Worm (Caenorhabditis elegans) whole organism, L4 larva: ENCODE results near the gene F32E10.9.

Source experiments
- F37D6.2 ChIP-seq: sonication (generic microtip); optimal IDR thresholded peaks from 2 replicates; lab custom pipeline; 2016; ENCODE audit warnings: mild to moderate bottlenecking, missing genetic modification characterization, missing compliant biosample characterization
- F44E2.7 ChIP-seq: fragments of 200-800 bp; sonication (Bioruptor generic); IDR thresholded peaks from 2 replicates; pipeline ENCODE4 v2.1.2; 2022; ENCODE audit warnings: missing genetic modification characterization, missing compliant biosample characterization
- F49E8.2 ChIP-seq: sonication (generic microtip); optimal IDR thresholded peaks from 2 replicates; lab custom pipeline; 2016; ENCODE audit warnings: missing compliant biosample characterization, mild to moderate bottlenecking, missing genetic modification characterization, borderline replicate concordance
- T20F7.1 ChIP-seq: fragments of 200-800 bp; sonication (Bioruptor generic); optimal IDR thresholded peaks from 2 replicates; lab custom pipeline; 2018; ENCODE audit warnings: mild to moderate bottlenecking, missing genetic modification characterization, missing compliant biosample characterization
- Y105C5A.15 ChIP-seq: fragments of 200-800 bp; sonication (Bioruptor generic); IDR thresholded peaks from 2 replicates; pipeline ENCODE4 v1.3.6; 2022; ENCODE audit warnings: missing genetic modification characterization, missing compliant biosample characterization
- Y75B8A.6 ChIP-seq: fragments of 200-800 bp; sonication (Bioruptor generic); IDR thresholded peaks from 2 replicates; pipeline ENCODE4 v1.3.6; 2022; ENCODE audit warnings: missing genetic modification reagents, missing genetic modification characterization, missing compliant biosample characterization
- ZK337.2 ChIP-seq: fragments of 200-800 bp; sonication (Bioruptor generic); IDR thresholded peaks from 2 replicates; pipeline ENCODE4 v1.3.6; 2022; ENCODE audit warnings: missing genetic modification reagents, missing genetic modification characterization, missing compliant biosample characterization
- aha-1 ChIP-seq: fragments of 150-350 bp; peaks from one replicate; lab custom pipeline; 2014; ENCODE audit warnings: missing biosample characterization, missing genetic modification characterization
- aly-2 ChIP-seq: sonication (generic microtip); optimal IDR thresholded peaks from 2 replicates; lab custom pipeline; 2018; ENCODE audit warnings: missing biosample characterization, missing genetic modification characterization
- ama-1 ChIP-seq: fragments of 150-350 bp; optimal IDR thresholded peaks from 2 replicates; lab custom pipeline; 2014; ENCODE audit warnings: inconsistent platforms, mixed read lengths
- attf-4 ChIP-seq: sonication (generic microtip); optimal IDR thresholded peaks from 3 replicates; lab custom pipeline; 2017; ENCODE audit warnings: missing biosample characterization, missing genetic modification characterization
- ceh-20 ChIP-seq: fragments of 200-800 bp; sonication (Bioruptor generic); IDR thresholded peaks from 2 replicates; pipeline ENCODE4 v1.3.6; 2022; ENCODE audit warnings: missing genetic modification reagents, missing genetic modification characterization, missing compliant biosample characterization
- ceh-44 ChIP-seq: fragments of 200-800 bp; sonication (Bioruptor generic); IDR thresholded peaks from 2 replicates; pipeline ENCODE4 v1.3.6; 2022; ENCODE audit warnings: missing genetic modification reagents, missing genetic modification characterization, missing compliant biosample characterization
- cey-2 ChIP-seq: sonication (generic microtip); optimal IDR thresholded peaks from 3 replicates; lab custom pipeline; 2017; ENCODE audit warnings: missing genetic modification characterization, mild to moderate bottlenecking, missing compliant biosample characterization, antibody characterized with exemption, borderline replicate concordance; ENCODE audit not compliant: insufficient read depth
- daf-16 ChIP-seq, 3 experiments: sonication (generic microtip); optimal IDR thresholded peaks; 2 replicates each; lab custom pipeline; 2016 to 2017; ENCODE audit warnings: missing genetic modification characterization in 3 of 3, missing genetic modification reagents in 3 of 3, mild to moderate bottlenecking in 2 of 3, missing compliant biosample characterization in 2 of 3, missing biosample characterization in 1 of 3, moderate library complexity in 1 of 3
- daf-19 ChIP-seq: fragments of 200-800 bp; sonication (Bioruptor generic); conservative IDR thresholded peaks from 2 replicates; pipeline ENCODE4 v1.3.6; 2022; ENCODE audit warnings: missing genetic modification characterization, missing compliant biosample characterization
- dmd-8 ChIP-seq: fragments of 200-800 bp; sonication (Bioruptor generic); IDR thresholded peaks from 2 replicates; pipeline ENCODE4 v1.3.6; 2022; ENCODE audit warnings: missing genetic modification characterization, missing compliant biosample characterization
- dmd-9 ChIP-seq: fragments of 200-800 bp; sonication (Bioruptor generic); IDR thresholded peaks from 2 replicates; pipeline ENCODE4 v1.3.6; 2022; ENCODE audit warnings: missing genetic modification reagents, missing genetic modification characterization, missing compliant biosample characterization
- dpl-1 ChIP-seq: fragments of 150-350 bp; optimal IDR thresholded peaks from 2 replicates; lab custom pipeline; 2014; ENCODE audit warnings: missing biosample characterization, missing genetic modification reagents, missing genetic modification characterization
- egl-27 ChIP-seq: sonication (generic microtip); optimal IDR thresholded peaks from 3 replicates; lab custom pipeline; 2017; ENCODE audit warnings: missing biosample characterization, missing genetic modification reagents, missing genetic modification characterization
- egl-43 ChIP-seq: fragments of 200-800 bp; sonication (Bioruptor generic); IDR thresholded peaks from 2 replicates; pipeline ENCODE4 v1.3.6; 2022; ENCODE audit warnings: missing genetic modification reagents, missing genetic modification characterization, missing compliant biosample characterization
- gei-8 ChIP-seq: fragments of 200-800 bp; sonication (Bioruptor generic); optimal IDR thresholded peaks from 2 replicates; lab custom pipeline; 2018; ENCODE audit warnings: mild to moderate bottlenecking, missing genetic modification characterization, missing compliant biosample characterization
- hlh-11 ChIP-seq: fragments of 200-800 bp; sonication (Bioruptor generic); optimal IDR thresholded peaks from 2 replicates; lab custom pipeline; 2018; ENCODE audit warnings: mild to moderate bottlenecking, missing genetic modification characterization, missing compliant biosample characterization
- hlh-30 ChIP-seq: sonication (generic microtip); optimal IDR thresholded peaks from 2 replicates; lab custom pipeline; 2017; ENCODE audit warnings: antibody characterized with exemption, mild to moderate bottlenecking, missing genetic modification characterization, missing compliant biosample characterization; ENCODE audit not compliant: insufficient read depth
- hmg-1.1 ChIP-seq: fragments of 200-800 bp; sonication (Bioruptor generic); IDR thresholded peaks from 2 replicates; pipeline ENCODE4 v1.3.6; 2022; ENCODE audit warnings: missing genetic modification reagents, missing genetic modification characterization, missing compliant biosample characterization
- jun-1 ChIP-seq: fragments of 150-350 bp; optimal IDR thresholded peaks from 2 replicates; lab custom pipeline; 2014; ENCODE audit warnings: missing biosample characterization, missing genetic modification reagents, missing genetic modification characterization
- lim-7 ChIP-seq: fragments of 200-800 bp; sonication (Bioruptor generic); IDR thresholded peaks from 2 replicates; pipeline ENCODE4 v1.3.6; 2022; ENCODE audit warnings: missing genetic modification characterization, missing compliant biosample characterization
- lin-1 ChIP-seq: fragments of 200-800 bp; sonication (Bioruptor generic); IDR thresholded peaks from 2 replicates; pipeline ENCODE4 v1.3.6; 2022; ENCODE audit warnings: missing genetic modification reagents, missing genetic modification characterization, missing compliant biosample characterization
- lin-29 ChIP-seq: fragments of 200-800 bp; sonication (Bioruptor generic); IDR thresholded peaks from 2 replicates; pipeline ENCODE4 v1.3.6; 2022; ENCODE audit warnings: missing genetic modification reagents, missing genetic modification characterization, missing compliant biosample characterization
- lir-3 ChIP-seq: sonication (generic microtip); optimal IDR thresholded peaks from 2 replicates; lab custom pipeline; 2016; ENCODE audit warnings: mild to moderate bottlenecking, missing genetic modification characterization, missing compliant biosample characterization
- lsy-2 ChIP-seq, 2 experiments: fragments of 150-350 bp in 1 of 2; sonication (generic microtip) in 1 of 2; optimal IDR thresholded peaks; 2 replicates each; lab custom pipeline; 2014 to 2017; ENCODE audit warnings: missing biosample characterization in 2 of 2, missing genetic modification characterization in 2 of 2
- madf-9 ChIP-seq: fragments of 200-800 bp; sonication (Bioruptor generic); conservative IDR thresholded peaks from 2 replicates; pipeline ENCODE4 v1.3.6; 2022; ENCODE audit warnings: missing genetic modification reagents, missing genetic modification characterization, missing compliant biosample characterization
- mdl-1 ChIP-seq, 2 experiments: fragments of 150-350 bp in 1 of 2; sonication (generic microtip) in 1 of 2; optimal IDR thresholded peaks; 2 replicates each; lab custom pipeline; 2014 to 2017; ENCODE audit warnings: missing biosample characterization in 2 of 2, missing genetic modification characterization in 2 of 2
- nhr-10 ChIP-seq: fragments of 150-350 bp; optimal IDR thresholded peaks from 2 replicates; lab custom pipeline; 2014; ENCODE audit warnings: missing biosample characterization, missing genetic modification characterization
- nhr-28 ChIP-seq: fragments of 150-350 bp; optimal IDR thresholded peaks from 2 replicates; lab custom pipeline; 2014; ENCODE audit warnings: missing biosample characterization, missing genetic modification characterization
- nhr-48 ChIP-seq: sonication (generic microtip); optimal IDR thresholded peaks from 2 replicates; lab custom pipeline; 2016; ENCODE audit warnings: mild to moderate bottlenecking, missing genetic modification characterization, missing compliant biosample characterization
- nhr-6 ChIP-seq: fragments of 150-350 bp; optimal IDR thresholded peaks from 2 replicates; lab custom pipeline; 2014; ENCODE audit warnings: missing biosample characterization, missing genetic modification characterization
- nhr-76 ChIP-seq: fragments of 150-350 bp; optimal IDR thresholded peaks from 2 replicates; lab custom pipeline; 2014; ENCODE audit warnings: missing biosample characterization, missing genetic modification characterization
- nhr-77 ChIP-seq: fragments of 150-350 bp; optimal IDR thresholded peaks from 2 replicates; lab custom pipeline; 2014; ENCODE audit warnings: missing biosample characterization, missing genetic modification characterization
- saeg-2 ChIP-seq: fragments of 200-800 bp; sonication (Bioruptor generic); IDR thresholded peaks from 2 replicates; pipeline ENCODE4 v1.3.6; 2022; ENCODE audit warnings: missing genetic modification reagents, missing genetic modification characterization, missing compliant biosample characterization
- sdz-12 ChIP-seq: fragments of 200-800 bp; sonication (Bioruptor generic); optimal IDR thresholded peaks from 2 replicates; lab custom pipeline; 2018; ENCODE audit warnings: mild to moderate bottlenecking, missing genetic modification characterization, missing compliant biosample characterization
- set-16 ChIP-seq: fragments of 200-800 bp; sonication (Bioruptor generic); IDR thresholded peaks from 2 replicates; pipeline ENCODE4 v1.3.6; 2022; ENCODE audit warnings: missing genetic modification reagents, missing genetic modification characterization, missing compliant biosample characterization
- skn-1 ChIP-seq: fragments of 150-350 bp; optimal IDR thresholded peaks from 2 replicates; lab custom pipeline; 2014; ENCODE audit warnings: missing biosample characterization, missing genetic modification characterization
- spr-1 ChIP-seq: sonication (generic microtip); optimal IDR thresholded peaks from 2 replicates; lab custom pipeline; 2016; ENCODE audit warnings: mild to moderate bottlenecking, missing genetic modification characterization, missing compliant biosample characterization
- tag-97 ChIP-seq: fragments of 200-800 bp; sonication (Bioruptor generic); IDR thresholded peaks from 2 replicates; pipeline ENCODE4 v1.3.6; 2022; ENCODE audit warnings: missing genetic modification characterization, missing compliant biosample characterization
- zag-1 ChIP-seq: fragments of 150-350 bp; optimal IDR thresholded peaks from 2 replicates; lab custom pipeline; 2014; ENCODE audit warnings: missing biosample characterization, missing genetic modification characterization
- zfp-2 ChIP-seq: sonication (generic microtip); optimal IDR thresholded peaks from 2 replicates; lab custom pipeline; 2016; ENCODE audit warnings: mild to moderate bottlenecking, missing genetic modification characterization, missing compliant biosample characterization
- zfp-3 ChIP-seq: fragments of 200-800 bp; sonication (Bioruptor generic); conservative IDR thresholded peaks from 2 replicates; pipeline ENCODE4 v1.3.6; 2022; ENCODE audit warnings: missing genetic modification reagents, missing genetic modification characterization, missing compliant biosample characterization
- zip-2 ChIP-seq: fragments of 150-350 bp; optimal IDR thresholded peaks from 2 replicates; lab custom pipeline; 2014; ENCODE audit warnings: missing biosample characterization, missing genetic modification characterization
- ztf-11 ChIP-seq: fragments of 150-350 bp; optimal IDR thresholded peaks from 2 replicates; lab custom pipeline; 2014; ENCODE audit warnings: missing biosample characterization, missing genetic modification characterization
- ztf-7 ChIP-seq: fragments of 150-350 bp; optimal IDR thresholded peaks from 2 replicates; lab custom pipeline; 2014; ENCODE audit warnings: missing biosample characterization, missing genetic modification characterization

The F32E10.9 gene

DNA sequence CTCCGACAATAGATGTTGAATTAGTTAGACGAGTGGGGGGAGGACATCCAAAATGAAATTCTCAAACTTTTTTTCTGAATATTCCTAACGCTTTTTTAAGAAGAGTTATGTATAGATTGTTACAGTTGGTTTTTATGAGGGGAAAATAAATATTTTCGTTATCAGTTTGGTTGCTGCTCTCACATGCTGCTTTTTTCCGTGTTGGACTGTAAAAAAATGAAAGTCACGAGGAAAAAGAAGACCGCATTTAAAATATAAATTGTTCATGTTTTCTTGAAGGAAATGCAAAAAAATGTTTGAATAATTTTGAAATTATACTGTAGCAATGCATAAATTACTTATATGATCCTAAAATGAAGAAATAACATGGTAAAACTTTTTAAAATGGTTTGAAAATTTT, 42.9 kb downstream of the F32E10.9 start (continued):
- TF ChIP-seq egl-43 (GFP tag; lab: Robert Waterston, UW), result no peak
- no peak for TF ChIP-seq skn-1 (tag; lab: Kevin White, UChicago)
- TF ChIP-seq ceh-44, result no peak
- peak; percentile 49 for TF ChIP-seq hlh-11 (tag; lab: Kevin White, UChicago)
- no peak for TF ChIP-seq hmg-1.1 (GFP tag; lab: Robert Waterston, UW)
- TF ChIP-seq nhr-6 (tag; lab: Kevin White, UChicago), result no peak
- no peak for TF ChIP-seq ceh-20
- TF ChIP-seq sdz-12 (GFP tag; lab: Kevin White, UChicago), result no peak
- peak; percentile 34 for TF ChIP-seq hlh-30
- no peak for TF ChIP-seq daf-16 (GFP tag; optimal IDR thresholded peaks at IDR 0.05; lab: Kevin White, UChicago)
- peak; percentile 40 for TF ChIP-seq daf-16 (tag; optimal IDR thresholded peaks at IDR 0.05; lab: Kevin White, UChicago)
- no peak for TF ChIP-seq lsy-2 (tag; optimal IDR thresholded peaks at IDR 0.05; lab: Kevin White, UChicago)
- TF ChIP-seq zfp-3 (GFP tag; lab: Robert Waterston, UW), result no peak
- no peak for TF ChIP-seq zip-2 (tag; lab: Kevin White, UChicago)
- peak; percentile 17 for TF ChIP-seq aha-1 (tag; lab: Kevin White, UChicago)
- no peak for TF ChIP-seq zag-1
- TF ChIP-seq F37D6.2, result no peak
- TF ChIP-seq T20F7.1 (GFP tag; lab: Kevin White, UChicago), result no peak
- no peak for TF ChIP-seq ztf-7 (tag; lab: Kevin White, UChicago)
- TF ChIP-seq egl-27 (tag; lab: Kevin White, UChicago), result no peak
- TF ChIP-seq nhr-48 (tag; lab: Kevin White, UChicago), result no peak
- no peak for TF ChIP-seq nhr-10 (tag; lab: Kevin White, UChicago)
- no peak for TF ChIP-seq lir-3 (tag; lab: Kevin White, UChicago)
- no peak for TF ChIP-seq aly-2 (tag; lab: Kevin White, UChicago)
- TF ChIP-seq gei-8 (GFP tag; lab: Kevin White, UChicago), result no peak
- TF ChIP-seq nhr-77 (tag; lab: Kevin White, UChicago), result no peak
- peak; percentile 22 for TF ChIP-seq nhr-28 (tag; lab: Kevin White, UChicago)
- TF ChIP-seq madf-9 (GFP tag; lab: Robert Waterston, UW), result no peak
- TF ChIP-seq dpl-1 (GFP tag; lab: Kevin White, UChicago), result no peak
- TF ChIP-seq dmd-8 (GFP tag; lab: Robert Waterston, UW), result no peak
- no peak for TF ChIP-seq attf-4 (tag; lab: Kevin White, UChicago)
- no peak for TF ChIP-seq lin-29
- TF ChIP-seq spr-1, result no peak
- no peak for TF ChIP-seq lim-7
- TF ChIP-seq dmd-9 (GFP tag; lab: Robert Waterston, UW), result no peak
- TF ChIP-seq lin-1 (GFP tag; lab: Robert Waterston, UW), result no peak
- TF ChIP-seq tag-97 (GFP tag; lab: Robert Waterston, UW), result no peak
- TF ChIP-seq cey-2 (tag; lab: Kevin White, UChicago), result no peak
- no peak for TF ChIP-seq Y105C5A.15 (GFP tag; lab: Robert Waterston, UW)
- TF ChIP-seq zfp-2 (tag; lab: Kevin White, UChicago), result no peak
- TF ChIP-seq nhr-76 (tag; lab: Kevin White, UChicago), result no peak
- no peak for TF ChIP-seq jun-1 (tag; lab: Kevin White, UChicago)
- no peak for TF ChIP-seq ama-1
- no peak for TF ChIP-seq daf-19
- no peak for TF ChIP-seq set-16 (GFP tag; lab: Robert Waterston, UW)
- no peak for TF ChIP-seq mdl-1 (tag; optimal IDR thresholded peaks at IDR 0.05; lab: Kevin White, UChicago)
- TF ChIP-seq Y75B8A.6 (GFP tag; lab: Robert Waterston, UW), result no peak
- TF ChIP-seq ztf-11, result no peak
- no peak for TF ChIP-seq ZK337.2 (GFP tag; lab: Robert Waterston, UW)
- no peak for TF ChIP-seq F49E8.2 (tag; lab: Kevin White, UChicago)
- no peak for TF ChIP-seq F44E2.7 (GFP tag; lab: Robert Waterston, UW)
- no peak for TF ChIP-seq saeg-2 (GFP tag; lab: Robert Waterston, UW)
- TF ChIP-seq, all 104 proteins: peak for 11
